Fruit fly (Drosophila melanogaster): ENCODE results near the gene CG6462.

- TF ChIP-seq psq (optimal IDR thresholded peaks at IDR 0.05) (no peak), CG8478 (optimal IDR thresholded peaks at IDR 0.05) (no peak), usp (GFP tag; optimal IDR thresholded peaks at IDR 0.05) (no peak)
Measured at dm6 chr3L:6076429-6076828, 39.5 kb downstream of the CG6462 start, which contains the start of gene ssp6.

Data from whole organism.